Fruit fly (Drosophila melanogaster) whole organism, embryonic: ENCODE data around the gene CG5157.

ENCODE experiments used
- CG10979 ChIP-seq: fragments of 200-800 bp; sonication (Bioruptor generic); optimal IDR thresholded peaks from 2 replicates; lab custom pipeline; 2018; ENCODE audit warnings: missing biosample characterization, mild to moderate bottlenecking, missing genetic modification characterization, moderate library complexity
- CG12299 ChIP-seq: fragments of 200-800 bp; sonication (Bioruptor generic); optimal IDR thresholded peaks from 2 replicates; lab custom pipeline; 2018; ENCODE audit warnings: missing biosample characterization, mild to moderate bottlenecking, missing genetic modification characterization
- CG12744 ChIP-seq: fragments of 200-800 bp; sonication (Bioruptor generic); optimal IDR thresholded peaks from 2 replicates; lab custom pipeline; 2016; ENCODE audit warnings: missing biosample characterization, missing genetic modification characterization
- CG16779 ChIP-seq: fragments of 200-800 bp; sonication (Bioruptor generic); IDR thresholded peaks from 2 replicates; pipeline ENCODE4 v1.3.6; 2022; ENCODE audit warnings: missing biosample characterization, missing genetic modification characterization
- CG17912 ChIP-seq: fragments of 200-800 bp; sonication (Bioruptor generic); optimal IDR thresholded peaks from 2 replicates; lab custom pipeline; 2018; ENCODE audit warnings: missing biosample characterization, mild to moderate bottlenecking, missing genetic modification characterization
- CG18764 ChIP-seq: fragments of 200-800 bp; sonication (Bioruptor generic); optimal IDR thresholded peaks from 3 replicates; lab custom pipeline; 2016; ENCODE audit warnings: missing biosample characterization, missing genetic modification characterization
- CG2202 ChIP-seq: fragments of 200-800 bp; sonication (Bioruptor generic); optimal IDR thresholded peaks from 2 replicates; lab custom pipeline; 2018; ENCODE audit warnings: missing biosample characterization, mild to moderate bottlenecking, missing genetic modification characterization
- CG2712 ChIP-seq: fragments of 200-800 bp; optimal IDR thresholded peaks from 3 replicates; lab custom pipeline; 2019; ENCODE audit warnings: missing biosample characterization, mild to moderate bottlenecking, missing genetic modification characterization, moderate library complexity
- CG32772 ChIP-seq: fragments of 200-800 bp; sonication (Bioruptor generic); IDR thresholded peaks from 2 replicates; pipeline ENCODE4 v1.3.6; 2022; ENCODE audit warnings: missing biosample characterization, missing genetic modification characterization
- CG3407 ChIP-seq: fragments of 200-800 bp; sonication (Bioruptor generic); optimal IDR thresholded peaks from 2 replicates; lab custom pipeline; 2018; ENCODE audit warnings: missing biosample characterization, mild to moderate bottlenecking, missing genetic modification characterization
- CG5245 ChIP-seq: fragments of 200-800 bp; sonication (Bioruptor generic); optimal IDR thresholded peaks from 3 replicates; lab custom pipeline; 2016; ENCODE audit warnings: missing biosample characterization, missing genetic modification characterization
- CG7271 ChIP-seq: fragments of 200-800 bp; sonication (Bioruptor generic); optimal IDR thresholded peaks from 2 replicates; lab custom pipeline; 2018; ENCODE audit warnings: missing biosample characterization, mild to moderate bottlenecking, missing genetic modification characterization, moderate library complexity
- CG7839 ChIP-seq: fragments of 200-800 bp; sonication (Bioruptor generic); optimal IDR thresholded peaks from 3 replicates; lab custom pipeline; 2018; ENCODE audit warnings: missing biosample characterization, mild to moderate bottlenecking, missing genetic modification characterization, moderate library complexity
- CG7987 ChIP-seq: fragments of 200-800 bp; sonication (Bioruptor generic); optimal IDR thresholded peaks from 2 replicates; lab custom pipeline; 2018; ENCODE audit warnings: missing biosample characterization, mild to moderate bottlenecking, missing genetic modification characterization, moderate library complexity
- CG8924 ChIP-seq: fragments of 200-800 bp; optimal IDR thresholded peaks from 3 replicates; lab custom pipeline; 2019; ENCODE audit warnings: missing biosample characterization, mild to moderate bottlenecking, missing genetic modification characterization, moderate library complexity
- CG9609 ChIP-seq: fragments of 200-800 bp; sonication (Bioruptor generic); optimal IDR thresholded peaks from 3 replicates; lab custom pipeline; 2016; ENCODE audit warnings: missing biosample characterization, missing genetic modification characterization
- Dfd ChIP-seq, 2 experiments: fragments of >200 bp; optimal IDR thresholded peaks; 2 replicates each; lab custom pipeline; 2017; ENCODE audit warnings: missing biosample characterization in 2 of 2, missing genetic modification characterization in 2 of 2
- H2.0 ChIP-seq: fragments of 200-800 bp; sonication (Bioruptor generic); IDR thresholded peaks from 2 replicates; pipeline ENCODE4 v1.3.6; 2022; ENCODE audit warnings: missing biosample characterization, missing genetic modification characterization
- Hmr ChIP-seq: fragments of 200-800 bp; sonication (Bioruptor generic); optimal IDR thresholded peaks from 3 replicates; lab custom pipeline; 2017; ENCODE audit warnings: mild to moderate bottlenecking, missing biosample characterization, missing genetic modification reagents, missing genetic modification characterization
- Hmx ChIP-seq: fragments of 200-800 bp; sonication (Bioruptor generic); optimal IDR thresholded peaks from 2 replicates; lab custom pipeline; 2016; ENCODE audit warnings: missing biosample characterization, missing genetic modification characterization
- Hsf ChIP-seq: fragments of 200-800 bp; sonication (Bioruptor generic); optimal IDR thresholded peaks from 3 replicates; lab custom pipeline; 2016; ENCODE audit warnings: missing biosample characterization, missing genetic modification characterization
- Mrtf ChIP-seq: fragments of 200-800 bp; sonication (Bioruptor generic); IDR thresholded peaks from 3 replicates; pipeline ENCODE4 v1.3.6; 2022; ENCODE audit warnings: missing biosample characterization, missing genetic modification characterization
- Neu2 ChIP-seq: fragments of 200-800 bp; sonication (Bioruptor generic); optimal IDR thresholded peaks from 3 replicates; lab custom pipeline; 2016; ENCODE audit warnings: missing biosample characterization, missing genetic modification characterization, borderline replicate concordance
- Nf-YB ChIP-seq: fragments of 200-800 bp; sonication (Bioruptor generic); optimal IDR thresholded peaks from 3 replicates; lab custom pipeline; 2019; ENCODE audit warnings: missing biosample characterization, mild to moderate bottlenecking, missing genetic modification characterization, moderate library complexity
- Six4 ChIP-seq: fragments of 200-800 bp; sonication (Bioruptor generic); optimal IDR thresholded peaks from 2 replicates; lab custom pipeline; 2016; ENCODE audit warnings: missing biosample characterization, missing genetic modification characterization
- Spps ChIP-seq: fragments of 200-800 bp; sonication (Bioruptor generic); optimal IDR thresholded peaks from 2 replicates; lab custom pipeline; 2018; ENCODE audit warnings: missing biosample characterization, mild to moderate bottlenecking, missing genetic modification characterization
- Stat92E ChIP-seq, 3 experiments: fragments of >200 bp in 2 of 3; fragments of 200-800 bp in 1 of 3; sonication (Bioruptor generic) in 1 of 3; optimal IDR thresholded peaks; 2 replicates each; lab custom pipeline; 2017 to 2019; ENCODE audit warnings: missing biosample characterization in 3 of 3, missing genetic modification characterization in 3 of 3, mild to moderate bottlenecking in 1 of 3, moderate library complexity in 1 of 3
- amos ChIP-seq: fragments of 200-800 bp; sonication (Bioruptor generic); IDR thresholded peaks from 2 replicates; pipeline ENCODE4 v1.3.6; 2022; ENCODE audit warnings: missing biosample characterization, missing genetic modification characterization; ENCODE audit not compliant: partially characterized antibody
- br ChIP-seq: fragments of >200 bp; optimal IDR thresholded peaks from 2 replicates; lab custom pipeline; 2017
- dmrt99B ChIP-seq: fragments of 200-800 bp; sonication (Bioruptor generic); optimal IDR thresholded peaks from 2 replicates; lab custom pipeline; 2018; ENCODE audit warnings: missing biosample characterization, mild to moderate bottlenecking, missing genetic modification characterization, moderate library complexity
- en ChIP-seq: fragments of 200-800 bp; sonication (Bioruptor generic); optimal IDR thresholded peaks from 2 replicates; lab custom pipeline; 2016; ENCODE audit warnings: missing biosample characterization, missing genetic modification characterization
- gsb ChIP-seq: fragments of 200-800 bp; sonication (Bioruptor generic); IDR thresholded peaks from 2 replicates; pipeline ENCODE4 v1.3.6; 2022; ENCODE audit warnings: missing biosample characterization, missing genetic modification characterization
- gsb-n ChIP-seq: fragments of 200-800 bp; sonication (Bioruptor generic); optimal IDR thresholded peaks from 3 replicates; lab custom pipeline; 2018; ENCODE audit warnings: missing biosample characterization, mild to moderate bottlenecking, missing genetic modification characterization
- lbe ChIP-seq: fragments of 200-800 bp; sonication (Bioruptor generic); optimal IDR thresholded peaks from 2 replicates; lab custom pipeline; 2016; ENCODE audit warnings: missing biosample characterization, mild to moderate bottlenecking, missing genetic modification characterization
- nerfin-2 ChIP-seq: fragments of 200-800 bp; sonication (Bioruptor generic); IDR thresholded peaks from 2 replicates; pipeline ENCODE4 v1.3.6; 2022; ENCODE audit warnings: missing biosample characterization, missing genetic modification characterization; ENCODE audit not compliant: partially characterized antibody
- nom ChIP-seq: fragments of 200-800 bp; sonication (Bioruptor generic); optimal IDR thresholded peaks from 2 replicates; lab custom pipeline; 2017; ENCODE audit warnings: missing biosample characterization, missing genetic modification characterization, mild to moderate bottlenecking, moderate library complexity, missing genetic modification reagents
- pho ChIP-seq: fragments of 200-800 bp; sonication (Bioruptor generic); optimal IDR thresholded peaks from 2 replicates; lab custom pipeline; 2016; ENCODE audit warnings: missing biosample characterization, missing genetic modification characterization
- prd ChIP-seq, 3 experiments: fragments of >200 bp in 2 of 3; fragments of 200-800 bp in 1 of 3; sonication (Bioruptor generic) in 1 of 3; optimal IDR thresholded peaks in 2 of 3; IDR thresholded peaks in 1 of 3; 2 replicates in 2 of 3; 3 replicates in 1 of 3; pipeline versions ENCODE4 v1.3.6 to Lab custom; 2017 to 2022; ENCODE audit warnings: missing biosample characterization in 1 of 3, missing genetic modification characterization in 1 of 3
- sc ChIP-seq, 3 experiments: fragments of >200 bp in 2 of 3; fragments of 200-800 bp in 1 of 3; sonication (Bioruptor generic) in 1 of 3; optimal IDR thresholded peaks; 2 replicates in 2 of 3; 3 replicates in 1 of 3; lab custom pipeline; 2017; ENCODE audit warnings: mild to moderate bottlenecking in 1 of 3, missing biosample characterization in 1 of 3, missing genetic modification characterization in 1 of 3, missing genetic modification reagents in 1 of 3
- sens ChIP-seq: fragments of 200-800 bp; sonication (Bioruptor generic); peaks from one replicate; lab custom pipeline; 2016; ENCODE audit warnings: missing biosample characterization, missing genetic modification characterization
- slp2 ChIP-seq: fragments of 200-800 bp; sonication (Bioruptor generic); optimal IDR thresholded peaks from 2 replicates; lab custom pipeline; 2016; ENCODE audit warnings: missing biosample characterization, missing genetic modification characterization
- sqz ChIP-seq: fragments of 200-800 bp; sonication (Bioruptor generic); optimal IDR thresholded peaks from 3 replicates; lab custom pipeline; 2018; ENCODE audit warnings: missing biosample characterization, mild to moderate bottlenecking, missing genetic modification characterization
- sr ChIP-seq: fragments of 200-800 bp; sonication (Bioruptor generic); IDR thresholded peaks from 3 replicates; pipeline ENCODE4 v1.3.6; 2022; ENCODE audit warnings: missing biosample characterization, missing genetic modification characterization
- tna ChIP-seq: fragments of 200-800 bp; sonication (Bioruptor generic); IDR thresholded peaks from 2 replicates; pipeline ENCODE4 v1.3.6; 2022; ENCODE audit warnings: missing biosample characterization, missing genetic modification characterization; ENCODE audit not compliant: partially characterized antibody
- trh ChIP-seq: fragments of 200-800 bp; sonication (Bioruptor generic); optimal IDR thresholded peaks from 2 replicates; lab custom pipeline; 2016; ENCODE audit warnings: missing biosample characterization, missing genetic modification characterization
- tx ChIP-seq: fragments of 200-800 bp; sonication (Bioruptor generic); optimal IDR thresholded peaks from 2 replicates; lab custom pipeline; 2016; ENCODE audit warnings: missing biosample characterization, missing genetic modification characterization
- unpg ChIP-seq: fragments of 200-800 bp; sonication (Bioruptor generic); optimal IDR thresholded peaks from 3 replicates; lab custom pipeline; 2018; ENCODE audit warnings: missing biosample characterization, mild to moderate bottlenecking, missing genetic modification characterization, moderate library complexity
- wor ChIP-seq: fragments of 200-800 bp; sonication (Bioruptor generic); IDR thresholded peaks from 2 replicates; pipeline ENCODE4 v1.3.6; 2022; ENCODE audit warnings: missing biosample characterization, missing genetic modification characterization
- zf30C ChIP-seq: fragments of 200-800 bp; sonication (Bioruptor generic); optimal IDR thresholded peaks from 3 replicates; lab custom pipeline; 2018; ENCODE audit warnings: missing biosample characterization, mild to moderate bottlenecking, missing genetic modification characterization

Gene CG5157

DNA sequence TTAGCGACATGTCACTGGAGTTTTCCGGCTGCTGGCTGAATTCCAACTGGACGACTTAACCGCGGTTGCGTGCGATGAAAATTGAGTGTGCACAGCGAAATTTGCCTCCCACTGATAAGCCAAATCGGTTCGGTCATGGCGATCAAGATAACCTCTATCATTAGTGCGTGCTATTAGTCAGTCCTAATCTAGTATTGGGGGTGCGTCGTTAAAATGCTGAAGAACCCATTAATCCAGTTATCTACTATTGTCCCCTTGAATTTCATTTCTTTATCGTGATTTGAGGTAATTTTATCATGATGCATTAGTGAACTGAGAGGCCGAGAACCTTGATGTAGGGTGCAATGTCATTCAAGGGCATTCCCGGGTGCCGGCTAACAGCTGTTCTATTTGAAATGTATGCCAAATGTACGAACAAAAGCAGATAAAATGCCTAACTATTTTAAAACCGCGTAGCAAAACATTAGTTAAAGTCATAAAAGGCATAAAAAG, 9.2 kb downstream of the CG5157 start, which contains the start of gene Pgm1 (continued):
- TF ChIP-seq lbe (GFP tag; lab: Kevin White, UChicago) (peak; percentile 83), gsb-n (tag; lab: Kevin White, UChicago) (no peak), unpg (GFP tag; lab: Kevin White, UChicago) (no peak), nerfin-2 (GFP tag; lab: Robert Waterston, UW) (no peak), Nf-YB (GFP tag; lab: Kevin White, UChicago) (peak; percentile 65), trh (peak; percentile 51), CG5245 (GFP tag; lab: Kevin White, UChicago) (peak; percentile 69), CG12744 (peak; percentile 82), H2.0 (GFP tag; lab: Robert Waterston, UW) (peak; percentile 68), pho (peak; percentile 86), Hmx (GFP tag; lab: Kevin White, UChicago) (peak; percentile 70), CG10979 (tag; lab: Kevin White, UChicago) (peak; percentile 79), sc (optimal IDR thresholded peaks at IDR 0.05; lab: Kevin White, UChicago) (no peak), sc (GFP tag; optimal IDR thresholded peaks at IDR 0.05; lab: Kevin White, UChicago) (peak; percentile 50), CG7271 (tag; lab: Kevin White, UChicago) (no peak), Stat92E (GFP tag; optimal IDR thresholded peaks at IDR 0.05; lab: Kevin White, UChicago) (peak in 1 of 3 experiments; percentile 87), tx (GFP tag; lab: Kevin White, UChicago) (peak; percentile 88), CG2712 (tag; lab: Kevin White, UChicago) (peak; percentile 77), CG9609 (GFP tag; lab: Kevin White, UChicago) (peak; percentile 89), slp2 (GFP tag; lab: Kevin White, UChicago) (peak; percentile 88), zf30C (GFP tag; lab: Kevin White, UChicago) (no peak), Hsf (peak; percentile 90), CG7839 (tag; lab: Kevin White, UChicago) (peak; percentile 84), CG18764 (GFP tag; lab: Kevin White, UChicago) (peak; percentile 74), CG2202 (peak; percentile 54), Mrtf (peak; percentile 78; the same call in 2 of the 3 replicates), nom (GFP tag; lab: Kevin White, UChicago) (peak; percentile 83), wor (GFP tag; lab: Robert Waterston, UW) (peak; percentile 53), Dfd (GFP tag; optimal IDR thresholded peaks at IDR 0.05; lab: Kevin White, UChicago) (no peak), sqz (GFP tag; lab: Kevin White, UChicago) (no peak), en (GFP tag; lab: Kevin White, UChicago) (peak; percentile 76), gsb (GFP tag; lab: Robert Waterston, UW) (peak; percentile 50; the same call in 1 of the 2 replicates), sr (GFP tag; lab: Robert Waterston, UW) (peak; percentile 74; the same call in 2 of the 3 replicates), CG3407 (GFP tag; lab: Kevin White, UChicago) (peak; percentile 64), sens (GFP tag; lab: Kevin White, UChicago) (peak; percentile 99), CG32772 (GFP tag; lab: Robert Waterston, UW) (peak; percentile 63), Hmr (GFP tag; lab: Kevin White, UChicago) (peak; percentile 85), tna (GFP tag; lab: Robert Waterston, UW) (no peak), CG7987 (GFP tag; lab: Kevin White, UChicago) (peak; percentile 72), Six4 (GFP tag; lab: Kevin White, UChicago) (peak; percentile 81), CG8924 (peak; percentile 79), Neu2 (GFP tag; lab: Kevin White, UChicago) (peak; percentile 73), dmrt99B (tag; lab: Kevin White, UChicago) (no peak), br (lab: Kevin White, UChicago) (no peak), Spps (tag; lab: Kevin White, UChicago) (peak; percentile 70), CG12299 (peak; percentile 69), prd (optimal IDR thresholded peaks at IDR 0.05; lab: Kevin White, UChicago) (no peak), prd (GFP tag; IDR thresholded peaks at IDR 0.05; lab: Robert Waterston, UW) (peak; percentile 75), CG16779 (GFP tag; lab: Robert Waterston, UW) (peak; percentile 74), amos (GFP tag; lab: Robert Waterston, UW) (no peak; the same call in 1 of the 2 replicates), CG17912 (GFP tag; lab: Kevin White, UChicago) (peak; percentile 16)
